Worm (Caenorhabditis elegans) whole organism, L1 larva: ENCODE results near the gene crn-3.

Experiments
- C34B4.2 ChIP-seq: sonication (generic microtip); optimal IDR thresholded peaks from 2 replicates; lab custom pipeline; 2017; ENCODE audit warnings: mild to moderate bottlenecking, missing genetic modification characterization, missing compliant biosample characterization
- F16B12.6 ChIP-seq: fragments of 150-350 bp; optimal IDR thresholded peaks from 2 replicates; lab custom pipeline; 2014; ENCODE audit warnings: missing biosample characterization, missing genetic modification characterization
- Y116A8C.19 ChIP-seq: sonication (generic microtip); optimal IDR thresholded peaks from 2 replicates; lab custom pipeline; 2016; ENCODE audit warnings: missing compliant biosample characterization, missing genetic modification characterization, borderline replicate concordance
- alr-1 ChIP-seq: fragments of 200-800 bp; sonication (Bioruptor generic); optimal IDR thresholded peaks from 2 replicates; lab custom pipeline; 2018; ENCODE audit warnings: borderline replicate concordance, mild to moderate bottlenecking, missing genetic modification characterization, missing compliant biosample characterization
- ama-1 ChIP-seq: fragments of 150-350 bp; optimal IDR thresholded peaks from 2 replicates; lab custom pipeline; 2014
- blmp-1 ChIP-seq: fragments of 150-350 bp; optimal IDR thresholded peaks from 2 replicates; lab custom pipeline; 2014; ENCODE audit warnings: missing biosample characterization, missing genetic modification characterization
- ceh-8 ChIP-seq: fragments of 200-800 bp; sonication (Bioruptor generic); optimal IDR thresholded peaks from 2 replicates; lab custom pipeline; 2018; ENCODE audit warnings: mild to moderate bottlenecking, missing genetic modification characterization, moderate library complexity, missing compliant biosample characterization
- ceh-88 ChIP-seq: fragments of 200-800 bp; sonication (Bioruptor generic); IDR thresholded peaks from 2 replicates; pipeline ENCODE4 v1.3.6; 2022; ENCODE audit warnings: missing genetic modification characterization, missing compliant biosample characterization
- ceh-90 ChIP-seq: sonication (generic microtip); optimal IDR thresholded peaks from 2 replicates; lab custom pipeline; 2016; ENCODE audit warnings: missing genetic modification characterization, missing compliant biosample characterization
- ces-1 ChIP-seq: fragments of 150-350 bp; optimal IDR thresholded peaks from 2 replicates; lab custom pipeline; 2014; ENCODE audit warnings: missing biosample characterization, missing genetic modification reagents, missing genetic modification characterization
- dpl-1 ChIP-seq, 3 experiments: fragments of 150-350 bp in 2 of 3; sonication (generic microtip) in 1 of 3; optimal IDR thresholded peaks; 2 replicates each; lab custom pipeline; 2014 to 2017; ENCODE audit warnings: missing biosample characterization in 3 of 3, missing genetic modification characterization in 3 of 3, missing genetic modification reagents in 3 of 3
- dsc-1 ChIP-seq: sonication (generic microtip); optimal IDR thresholded peaks from 2 replicates; lab custom pipeline; 2016; ENCODE audit warnings: mild to moderate bottlenecking, missing genetic modification characterization, missing compliant biosample characterization
- efl-1 ChIP-seq, 4 experiments: fragments of 150-350 bp; optimal IDR thresholded peaks in 3 of 4; peaks in 1 of 4; 1 replicate in 1 of 4; 2 replicates in 3 of 4; lab custom pipeline; 2014; ENCODE audit warnings: missing biosample characterization in 2 of 4, missing genetic modification characterization in 2 of 4, missing genetic modification reagents in 2 of 4
- efl-3 ChIP-seq: fragments of 200-800 bp; sonication (Bioruptor generic); optimal IDR thresholded peaks from 2 replicates; lab custom pipeline; 2018; ENCODE audit warnings: mild to moderate bottlenecking, missing genetic modification characterization, missing compliant biosample characterization
- elt-3 ChIP-seq, 6 experiments: fragments of 150-350 bp in 1 of 6; sonication (generic microtip); optimal IDR thresholded peaks; 2 replicates each; lab custom pipeline; 2017 to 2018; ENCODE audit warnings: missing biosample characterization in 6 of 6, missing genetic modification characterization in 6 of 6, inconsistent platforms in 1 of 6
- ets-5 ChIP-seq: fragments of 200-800 bp; sonication (Bioruptor generic); IDR thresholded peaks from 2 replicates; pipeline ENCODE4 v1.3.6; 2022; ENCODE audit warnings: missing genetic modification characterization, missing compliant biosample characterization
- fkh-4 ChIP-seq: sonication (generic microtip); optimal IDR thresholded peaks from 2 replicates; lab custom pipeline; 2016; ENCODE audit warnings: missing compliant biosample characterization, missing genetic modification characterization, borderline replicate concordance
- fkh-8 ChIP-seq: sonication (generic microtip); optimal IDR thresholded peaks from 2 replicates; lab custom pipeline; 2016; ENCODE audit warnings: mild to moderate bottlenecking, missing genetic modification characterization, missing compliant biosample characterization
- hlh-4 ChIP-seq: sonication (generic microtip); optimal IDR thresholded peaks from 2 replicates; lab custom pipeline; 2016; ENCODE audit warnings: mild to moderate bottlenecking, missing genetic modification characterization, missing compliant biosample characterization
- hpl-2 ChIP-seq: fragments of 150-350 bp; optimal IDR thresholded peaks from 2 replicates; lab custom pipeline; 2014; ENCODE audit warnings: missing biosample characterization, missing genetic modification reagents, missing genetic modification characterization
- isw-1 ChIP-seq: fragments of 200-800 bp; sonication (Bioruptor generic); IDR thresholded peaks from 2 replicates; pipeline ENCODE4 v1.3.6; 2022; ENCODE audit warnings: missing genetic modification characterization, missing compliant biosample characterization
- lin-13 ChIP-seq: fragments of 150-350 bp; optimal IDR thresholded peaks from 2 replicates; lab custom pipeline; 2014; ENCODE audit warnings: missing biosample characterization, missing genetic modification reagents, missing genetic modification characterization
- lin-14 ChIP-seq: fragments of 200-800 bp; sonication (Bioruptor generic); optimal IDR thresholded peaks from 2 replicates; lab custom pipeline; 2018; ENCODE audit warnings: mild to moderate bottlenecking, missing genetic modification characterization, moderate library complexity, missing compliant biosample characterization
- lin-39 ChIP-seq: fragments of 150-350 bp; optimal IDR thresholded peaks from 2 replicates; lab custom pipeline; 2014; ENCODE audit warnings: missing biosample characterization, missing genetic modification reagents, missing genetic modification characterization
- mef-2 ChIP-seq: fragments of 150-350 bp; optimal IDR thresholded peaks from 2 replicates; lab custom pipeline; 2014; ENCODE audit warnings: missing biosample characterization, missing genetic modification characterization
- nhr-20 ChIP-seq: sonication (generic microtip); optimal IDR thresholded peaks from 2 replicates; lab custom pipeline; 2016; ENCODE audit warnings: mild to moderate bottlenecking, missing genetic modification characterization, missing compliant biosample characterization
- nhr-237 ChIP-seq: fragments of 150-350 bp; optimal IDR thresholded peaks from 2 replicates; lab custom pipeline; 2014; ENCODE audit warnings: missing biosample characterization, missing genetic modification characterization
- nhr-76 ChIP-seq: sonication (generic microtip); optimal IDR thresholded peaks from 2 replicates; lab custom pipeline; 2017; ENCODE audit warnings: missing biosample characterization, missing genetic modification characterization
- nhr-77 ChIP-seq: fragments of 150-350 bp; optimal IDR thresholded peaks from 2 replicates; lab custom pipeline; 2014; ENCODE audit warnings: missing biosample characterization, missing genetic modification characterization
- nhr-84 ChIP-seq: sonication (generic microtip); optimal IDR thresholded peaks from 2 replicates; lab custom pipeline; 2017; ENCODE audit warnings: missing biosample characterization, missing genetic modification characterization
- nhr-85 ChIP-seq: sonication (generic microtip); peaks from one replicate; lab custom pipeline; 2016; ENCODE audit warnings: missing genetic modification characterization, inconsistent platforms, missing compliant biosample characterization
- pag-3 ChIP-seq: sonication (generic microtip); optimal IDR thresholded peaks from 2 replicates; lab custom pipeline; 2017; ENCODE audit warnings: missing genetic modification characterization, mild to moderate bottlenecking, missing compliant biosample characterization, antibody characterized with exemption, borderline replicate concordance; ENCODE audit not compliant: insufficient read depth
- pax-3 ChIP-seq: fragments of 200-800 bp; sonication (Bioruptor generic); optimal IDR thresholded peaks from 2 replicates; lab custom pipeline; 2018; ENCODE audit warnings: mild to moderate bottlenecking, missing genetic modification characterization, moderate library complexity, missing compliant biosample characterization
- pqm-1 ChIP-seq: sonication (generic microtip); optimal IDR thresholded peaks from 3 replicates; lab custom pipeline; 2017; ENCODE audit warnings: missing biosample characterization, missing genetic modification characterization
- sptf-1 ChIP-seq: fragments of 150-350 bp; optimal IDR thresholded peaks from 2 replicates; lab custom pipeline; 2014; ENCODE audit warnings: missing biosample characterization, missing genetic modification characterization
- tbx-2 ChIP-seq: sonication (generic microtip); optimal IDR thresholded peaks from 2 replicates; lab custom pipeline; 2016; ENCODE audit warnings: missing genetic modification characterization, missing compliant biosample characterization
- unc-130 ChIP-seq: fragments of 150-350 bp; optimal IDR thresholded peaks from 2 replicates; lab custom pipeline; 2017; ENCODE audit warnings: missing biosample characterization, missing genetic modification characterization, inconsistent platforms
- unc-30 ChIP-seq: sonication (generic microtip); optimal IDR thresholded peaks from 2 replicates; lab custom pipeline; 2017; ENCODE audit warnings: missing biosample characterization, missing genetic modification characterization
- unc-98 ChIP-seq: fragments of 200-800 bp; sonication (Bioruptor generic); IDR thresholded peaks from 2 replicates; pipeline ENCODE4 v1.3.6; 2022; ENCODE audit warnings: missing genetic modification characterization, missing compliant biosample characterization
- vab-15 ChIP-seq: sonication (generic microtip); optimal IDR thresholded peaks from 2 replicates; lab custom pipeline; 2017; ENCODE audit warnings: missing genotype, mild to moderate bottlenecking, missing genetic modification characterization, missing compliant biosample characterization
- zag-1 ChIP-seq: fragments of 150-350 bp; optimal IDR thresholded peaks from 2 replicates; lab custom pipeline; 2014; ENCODE audit warnings: missing biosample characterization, missing genetic modification characterization

The crn-3 gene

DNA sequence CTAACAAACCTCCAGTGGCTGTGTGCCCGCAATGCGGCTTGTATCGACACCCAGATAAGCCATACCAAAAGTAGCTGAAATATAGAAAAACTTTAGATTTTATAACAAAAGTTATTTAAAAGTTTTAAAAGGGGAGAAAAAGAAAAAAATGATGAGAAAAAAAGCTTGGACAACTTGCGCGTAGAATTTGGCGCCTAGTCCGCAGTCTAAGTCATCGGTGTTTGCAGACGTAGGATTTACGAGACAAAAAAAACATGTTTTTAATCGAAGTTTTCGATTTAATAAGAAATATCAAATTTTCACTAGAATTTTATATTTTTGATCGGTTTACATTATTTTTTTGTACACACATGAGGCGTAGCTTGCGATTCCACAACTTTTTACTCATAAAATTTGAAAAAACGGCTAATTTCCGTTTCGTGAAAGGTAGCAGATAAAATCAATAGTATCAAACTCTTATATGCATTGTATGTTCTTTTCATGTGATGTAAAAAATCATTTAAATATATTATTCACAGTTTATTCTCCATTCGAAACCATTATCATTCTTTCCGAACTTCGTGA, 45.8 kb upstream of the crn-3 start, which contains the start of gene pro-1 (continued):
- TF ChIP-seq hpl-2 (GFP tag; lab: Kevin White, UChicago) (no peak), vab-15 (tag; lab: Kevin White, UChicago) (no peak), sptf-1 (tag; lab: Kevin White, UChicago) (no peak), efl-3 (no peak), nhr-84 (tag; lab: Kevin White, UChicago) (no peak), unc-98 (GFP tag; lab: Robert Waterston, UW) (0 out of 2 replicates have a peak, but pooled peaks have one; percentile 4), alr-1 (tag; lab: Kevin White, UChicago) (no peak), ceh-88 (GFP tag; lab: Robert Waterston, UW) (peak; percentile 85), fkh-8 (tag; lab: Kevin White, UChicago) (peak; percentile 46), ces-1 (GFP tag; lab: Kevin White, UChicago) (no peak), ama-1 (lab: Kevin White, UChicago) (peak; percentile 98), isw-1 (GFP tag; lab: Robert Waterston, UW) (peak; percentile 45; the same call in 1 of the 2 replicates), hlh-4 (tag; lab: Kevin White, UChicago) (no peak), blmp-1 (peak; percentile 64), pax-3 (tag; lab: Kevin White, UChicago) (peak; percentile 52), unc-30 (no peak), lin-14 (GFP tag; lab: Kevin White, UChicago) (peak; percentile 70), F16B12.6 (tag; lab: Kevin White, UChicago) (peak; percentile 97), ceh-8 (GFP tag; lab: Kevin White, UChicago) (no peak), nhr-85 (tag; lab: Kevin White, UChicago) (peak; percentile 84), fkh-4 (tag; lab: Kevin White, UChicago) (peak; percentile 4), ceh-90 (tag; lab: Kevin White, UChicago) (no peak), elt-3 (tag; optimal IDR thresholded peaks at IDR 0.05; lab: Kevin White, UChicago) (peak in 2 of 6 experiments; percentile 42 to 77), lin-39 (tag; lab: Kevin White, UChicago) (peak; percentile 43), nhr-77 (tag; lab: Kevin White, UChicago) (peak; percentile 13), nhr-76 (no peak), C34B4.2 (tag; lab: Kevin White, UChicago) (no peak), efl-1 (optimal IDR thresholded peaks at IDR 0.05; lab: Kevin White, UChicago) (peak; percentile 64 to 76), efl-1 (GFP tag; optimal IDR thresholded peaks at IDR 0.05 in 1 of 2; lab: Kevin White, UChicago) (peak; percentile 70 to 98), nhr-237 (tag; lab: Kevin White, UChicago) (no peak), pqm-1 (no peak), tbx-2 (tag; lab: Kevin White, UChicago) (peak; percentile 78), dsc-1 (tag; lab: Kevin White, UChicago) (peak; percentile 76), ets-5 (GFP tag; lab: Robert Waterston, UW) (no peak), nhr-20 (tag; lab: Kevin White, UChicago) (peak; percentile 85), dpl-1 (GFP tag; optimal IDR thresholded peaks at IDR 0.05; lab: Kevin White, UChicago) (peak; percentile 53 to 76 (median 67)), mef-2 (tag; lab: Kevin White, UChicago) (no peak), zag-1 (tag; lab: Kevin White, UChicago) (no peak), pag-3 (tag; lab: Kevin White, UChicago) (peak; percentile 48), unc-130 (peak; percentile 62), lin-13 (GFP tag; lab: Kevin White, UChicago) (peak; percentile 77), Y116A8C.19 (tag; lab: Kevin White, UChicago) (no peak)
- TF ChIP-seq, all 84 proteins: peak for 51
